Fruit fly (Drosophila melanogaster): ENCODE results near the gene CG14879.

The CG14879 gene

dm6 chr3R:16351044-16351443, 2.0 kb upstream of the CG14879 start:
- peak; percentile 85 for TF ChIP-seq CTCF (GFP tag; optimal IDR thresholded peaks at IDR 0.05)
- TF ChIP-seq ken (GFP tag; IDR thresholded peaks at IDR 0.05), result no peak
- TF ChIP-seq seq (GFP tag; IDR thresholded peaks at IDR 0.05), result no peak
- peak; percentile 83 for TF ChIP-seq pita (GFP tag; optimal IDR thresholded peaks at IDR 0.05)
- no peak for TF ChIP-seq CG8944 (GFP tag; optimal IDR thresholded peaks at IDR 0.05)
- 0 out of 3 replicates have a peak, but pooled peaks have one; percentile 7 for TF ChIP-seq sr (GFP tag; IDR thresholded peaks at IDR 0.05)
- TF ChIP-seq HmgZ (tag; optimal IDR thresholded peaks at IDR 0.05), result peak; percentile 82
- no peak for TF ChIP-seq Dip2 (GFP tag; IDR thresholded peaks at IDR 0.05)
- TF ChIP-seq CG12219 (GFP tag; optimal IDR thresholded peaks at IDR 0.05), result no peak
- no peak for TF ChIP-seq HLH4C (GFP tag; IDR thresholded peaks at IDR 0.05; ENCODE audit: partially characterized antibody)
- TF ChIP-seq Dip3 (GFP tag; optimal IDR thresholded peaks at IDR 0.05), result peak; percentile 0
- TF ChIP-seq Fer2 (tag; optimal IDR thresholded peaks at IDR 0.05), result no peak
- TF ChIP-seq CG8290 (GFP tag; optimal IDR thresholded peaks at IDR 0.05), result no peak
- peak in 1 of 2 experiments; percentile 56 for TF ChIP-seq CG8290 (tag; optimal IDR thresholded peaks at IDR 0.05)
- TF ChIP-seq E2f2 (GFP tag; IDR thresholded peaks at IDR 0.05), result peak; percentile 16; the same call in 1 of the 2 replicates
- TF ChIP-seq ind (GFP tag; optimal IDR thresholded peaks at IDR 0.05), result no peak
- TF ChIP-seq HmgD (GFP tag; optimal IDR thresholded peaks at IDR 0.05), result peak; percentile 68
- TF ChIP-seq CG1647 (GFP tag; optimal IDR thresholded peaks at IDR 0.05), result no peak
- TF ChIP-seq Ets65A (GFP tag), result peak; percentile 85
- TF ChIP-seq stwl (tag; optimal IDR thresholded peaks at IDR 0.05), result peak; percentile 37
- no peak for TF ChIP-seq CG17568 (GFP tag; optimal IDR thresholded peaks at IDR 0.05)
- peak; percentile 42; the same call in 1 of the 3 replicates for TF ChIP-seq knrl (GFP tag; IDR thresholded peaks at IDR 0.05; ENCODE audit: partially characterized antibody)
- no peak for TF ChIP-seq dm (GFP tag; optimal IDR thresholded peaks at IDR 0.05)
- TF ChIP-seq Sry-β (GFP tag; optimal IDR thresholded peaks at IDR 0.05), result no peak
- TF ChIP-seq mam (GFP tag; optimal IDR thresholded peaks at IDR 0.05), result no peak
- TF ChIP-seq CG3995 (GFP tag; optimal IDR thresholded peaks at IDR 0.05), result no peak
- no peak for TF ChIP-seq oc (tag; optimal IDR thresholded peaks at IDR 0.05)
- TF ChIP-seq chinmo (GFP tag; IDR thresholded peaks at IDR 0.05; ENCODE audit: partially characterized antibody), result 0 out of 4 replicates have a peak, but pooled peaks have one; percentile 32
- TF ChIP-seq E2f1 (GFP tag; IDR thresholded peaks at IDR 0.05), result no peak
- TF ChIP-seq CG6791 (GFP tag; IDR thresholded peaks at IDR 0.05; ENCODE audit: partially characterized antibody), result peak; percentile 73
- TF ChIP-seq Hmr (GFP tag; optimal IDR thresholded peaks at IDR 0.05), result no peak
- no peak for TF ChIP-seq Doc3 (GFP tag; IDR thresholded peaks at IDR 0.05; ENCODE audit: partially characterized antibody)
- no peak for TF ChIP-seq CG7928 (GFP tag; optimal IDR thresholded peaks at IDR 0.05)
- TF ChIP-seq pzg (GFP tag; optimal IDR thresholded peaks at IDR 0.05), result no peak
- no peak for TF ChIP-seq tup (GFP tag; optimal IDR thresholded peaks at IDR 0.05)
- peak; percentile 33 for TF ChIP-seq CG15514 (GFP tag; optimal IDR thresholded peaks at IDR 0.05)
- peak; percentile 9 for TF ChIP-seq CG17829 (tag; optimal IDR thresholded peaks at IDR 0.05)
- TF ChIP-seq CG15696 (tag; optimal IDR thresholded peaks at IDR 0.05), result no peak
- TF ChIP-seq ab (GFP tag; optimal IDR thresholded peaks at IDR 0.05), result no peak
- no peak for TF ChIP-seq Meics (GFP tag; optimal IDR thresholded peaks at IDR 0.05)
- peak; percentile 6 for TF ChIP-seq Xbp1 (GFP tag; optimal IDR thresholded peaks at IDR 0.05)
- peak; percentile 95 for TF ChIP-seq CG2199 (GFP tag; IDR thresholded peaks at IDR 0.05)
- TF ChIP-seq CG13287 (GFP tag; IDR thresholded peaks at IDR 0.05; ENCODE audit: partially characterized antibody), result peak; percentile 19; the same call in 1 of the 2 replicates
- no peak for TF ChIP-seq sima (GFP tag; optimal IDR thresholded peaks at IDR 0.05)
- no peak for TF ChIP-seq CG13894 (tag; optimal IDR thresholded peaks at IDR 0.05)
- peak; percentile 51; the same call in 2 of the 3 replicates for TF ChIP-seq CG16813 (GFP tag; IDR thresholded peaks at IDR 0.05; ENCODE audit: partially characterized antibody)
- no peak for TF ChIP-seq Lpt (GFP tag; optimal IDR thresholded peaks at IDR 0.05)
- TF ChIP-seq gfzf (GFP tag; optimal IDR thresholded peaks at IDR 0.05), result peak; percentile 18
- TF ChIP-seq ham (GFP tag; IDR thresholded peaks at IDR 0.05), result no peak
- TF ChIP-seq Hr51 (GFP tag; optimal IDR thresholded peaks at IDR 0.05), result no peak
- no peak for TF ChIP-seq HLH3B (GFP tag; IDR thresholded peaks at IDR 0.05)
